Fruit fly (Drosophila melanogaster): Measurements from ENCODE around the gene CG33523.

dm6 chr3L:5902189-5902765 is 21.4 kb upstream of the CG33523 start, which contains the start of gene QC:
- TF ChIP-seq CG7101 (tag; optimal IDR thresholded peaks at IDR 0.05) (no peak), toe (GFP tag; optimal IDR thresholded peaks at IDR 0.05) (no peak), bab1 (GFP tag; optimal IDR thresholded peaks at IDR 0.05) (no peak), kay (GFP tag; ENCODE audit: borderline replicate concordance) (no peak), CG12768 (GFP tag; optimal IDR thresholded peaks at IDR 0.05) (no peak), CG11617 (GFP tag; optimal IDR thresholded peaks at IDR 0.05) (no peak)
